Worm (Caenorhabditis elegans) whole organism, late embryonic: Measurements from ENCODE around the gene fbxl-3.

ENCODE experiments used
- C08G9.2 ChIP-seq: sonication (generic microtip); optimal IDR thresholded peaks from 2 replicates; lab custom pipeline; 2016; ENCODE audit warnings: mild to moderate bottlenecking, missing genetic modification characterization, moderate library complexity, missing compliant biosample characterization
- F13H6.1 ChIP-seq: sonication (generic microtip); optimal IDR thresholded peaks from 2 replicates; lab custom pipeline; 2016; ENCODE audit warnings: missing genetic modification characterization, missing compliant biosample characterization
- K02D7.2 ChIP-seq: sonication (generic microtip); optimal IDR thresholded peaks from 2 replicates; lab custom pipeline; 2017; ENCODE audit warnings: mild to moderate bottlenecking, missing genetic modification characterization, missing compliant biosample characterization
- T23F11.4 ChIP-seq: fragments of 200-800 bp; sonication (Bioruptor generic); optimal IDR thresholded peaks from 2 replicates; lab custom pipeline; 2018; ENCODE audit warnings: mild to moderate bottlenecking, missing genetic modification characterization, missing compliant biosample characterization
- Y22D7AL.16 ChIP-seq: sonication (generic microtip); optimal IDR thresholded peaks from 2 replicates; lab custom pipeline; 2016; ENCODE audit warnings: missing genetic modification characterization, missing compliant biosample characterization
- ceh-14 ChIP-seq: sonication (generic microtip); optimal IDR thresholded peaks from 2 replicates; lab custom pipeline; 2016; ENCODE audit warnings: missing genotype, missing genetic modification characterization, missing compliant biosample characterization
- ceh-19 ChIP-seq: fragments of 200-800 bp; sonication (Bioruptor generic); optimal IDR thresholded peaks from 2 replicates; lab custom pipeline; 2018; ENCODE audit warnings: mild to moderate bottlenecking, missing genetic modification characterization, missing compliant biosample characterization
- ceh-24 ChIP-seq: sonication (generic microtip); optimal IDR thresholded peaks from 2 replicates; lab custom pipeline; 2016; ENCODE audit warnings: mild to moderate bottlenecking, missing genetic modification characterization, missing compliant biosample characterization
- ceh-30 ChIP-seq: fragments of 150-350 bp; optimal IDR thresholded peaks from 2 replicates; lab custom pipeline; 2014; ENCODE audit warnings: missing biosample characterization, missing genetic modification characterization
- ceh-31 ChIP-seq: sonication (generic microtip); optimal IDR thresholded peaks from 2 replicates; lab custom pipeline; 2016; ENCODE audit warnings: missing genetic modification characterization, missing compliant biosample characterization
- ceh-34 ChIP-seq: sonication (generic microtip); optimal IDR thresholded peaks from 2 replicates; lab custom pipeline; 2016; ENCODE audit warnings: mild to moderate bottlenecking, missing genetic modification characterization, missing compliant biosample characterization
- ceh-48 ChIP-seq: sonication (generic microtip); optimal IDR thresholded peaks from 2 replicates; lab custom pipeline; 2016; ENCODE audit warnings: missing genetic modification characterization, inconsistent platforms, missing compliant biosample characterization
- ceh-9 ChIP-seq: sonication (generic microtip); optimal IDR thresholded peaks from 2 replicates; lab custom pipeline; 2016; ENCODE audit warnings: mild to moderate bottlenecking, missing genetic modification characterization, inconsistent platforms, missing compliant biosample characterization
- dve-1 ChIP-seq: sonication (generic microtip); optimal IDR thresholded peaks from 2 replicates; lab custom pipeline; 2017; ENCODE audit warnings: antibody characterized with exemption, mild to moderate bottlenecking, missing genetic modification characterization, missing compliant biosample characterization
- ets-4 ChIP-seq: sonication (generic microtip); optimal IDR thresholded peaks from 2 replicates; lab custom pipeline; 2016; ENCODE audit warnings: missing genetic modification characterization, missing compliant biosample characterization
- fax-1 ChIP-seq: sonication (generic microtip); optimal IDR thresholded peaks from 2 replicates; lab custom pipeline; 2016; ENCODE audit warnings: missing genotype, missing genetic modification characterization, missing compliant biosample characterization
- fkh-10 ChIP-seq: fragments of 150-350 bp; optimal IDR thresholded peaks from 2 replicates; lab custom pipeline; 2014; ENCODE audit warnings: missing biosample characterization, missing genetic modification reagents, missing genetic modification characterization
- hlh-30 ChIP-seq: sonication (generic microtip); optimal IDR thresholded peaks from 2 replicates; lab custom pipeline; 2017; ENCODE audit warnings: antibody characterized with exemption, missing genetic modification characterization, missing compliant biosample characterization; ENCODE audit not compliant: insufficient read depth
- hlh-6 ChIP-seq: sonication (generic microtip); optimal IDR thresholded peaks from 2 replicates; lab custom pipeline; 2016; ENCODE audit warnings: missing genotype, missing genetic modification characterization, missing compliant biosample characterization
- hlh-8 ChIP-seq: sonication (generic microtip); optimal IDR thresholded peaks from 2 replicates; lab custom pipeline; 2016; ENCODE audit warnings: missing genotype, missing genetic modification characterization, missing compliant biosample characterization
- lim-6 ChIP-seq: sonication (generic microtip); optimal IDR thresholded peaks from 2 replicates; lab custom pipeline; 2016; ENCODE audit warnings: missing genetic modification characterization, missing compliant biosample characterization
- lin-11 ChIP-seq: fragments of 200-800 bp; sonication (Bioruptor generic); optimal IDR thresholded peaks from 2 replicates; lab custom pipeline; 2018; ENCODE audit warnings: mild to moderate bottlenecking, missing genetic modification characterization, missing compliant biosample characterization
- nhr-11 ChIP-seq: fragments of 150-350 bp; optimal IDR thresholded peaks from 2 replicates; lab custom pipeline; 2014; ENCODE audit warnings: missing biosample characterization, missing genetic modification characterization
- nhr-232 ChIP-seq: sonication (generic microtip); optimal IDR thresholded peaks from 2 replicates; lab custom pipeline; 2016; ENCODE audit warnings: missing genetic modification characterization, missing compliant biosample characterization
- odd-2 ChIP-seq: sonication (generic microtip); optimal IDR thresholded peaks from 2 replicates; lab custom pipeline; 2017; ENCODE audit warnings: antibody characterized with exemption, mild to moderate bottlenecking, missing genetic modification characterization, missing compliant biosample characterization
- pag-3 ChIP-seq: sonication (generic microtip); optimal IDR thresholded peaks from 2 replicates; lab custom pipeline; 2016; ENCODE audit warnings: missing compliant biosample characterization, missing genetic modification characterization, borderline replicate concordance
- pat-9 ChIP-seq: fragments of 200-800 bp; sonication (Bioruptor generic); optimal IDR thresholded peaks from 2 replicates; lab custom pipeline; 2018; ENCODE audit warnings: mild to moderate bottlenecking, missing genetic modification characterization, moderate library complexity, missing compliant biosample characterization
- pha-4 ChIP-seq: fragments of 150-350 bp; optimal IDR thresholded peaks from 2 replicates; lab custom pipeline; 2018; ENCODE audit warnings: missing biosample characterization, missing genetic modification reagents, missing genetic modification characterization
- ref-2 ChIP-seq: sonication (generic microtip); optimal IDR thresholded peaks from 2 replicates; lab custom pipeline; 2016; ENCODE audit warnings: missing genetic modification characterization, missing compliant biosample characterization
- rnt-1 ChIP-seq: sonication (generic microtip); optimal IDR thresholded peaks from 2 replicates; lab custom pipeline; 2016; ENCODE audit warnings: missing genetic modification characterization, missing compliant biosample characterization
- sox-2 ChIP-seq: fragments of 200-800 bp; sonication (Bioruptor generic); IDR thresholded peaks from 2 replicates; pipeline ENCODE4 v1.3.6; 2022; ENCODE audit warnings: missing genetic modification reagents, missing genetic modification characterization, missing compliant biosample characterization
- tbx-2 ChIP-seq: sonication (generic microtip); optimal IDR thresholded peaks from 2 replicates; lab custom pipeline; 2016; ENCODE audit warnings: missing genetic modification characterization, missing compliant biosample characterization
- tbx-7 ChIP-seq: sonication (generic microtip); optimal IDR thresholded peaks from 2 replicates; lab custom pipeline; 2016; ENCODE audit warnings: missing genotype, missing genetic modification characterization, missing compliant biosample characterization
- ttx-3 ChIP-seq: sonication (generic microtip); optimal IDR thresholded peaks from 2 replicates; lab custom pipeline; 2016; ENCODE audit warnings: missing genetic modification reagents, missing genetic modification characterization, missing compliant biosample characterization
- unc-3 ChIP-seq, 2 experiments: fragments of 200-800 bp in 1 of 2; sonication (Bioruptor generic) in 1 of 2; sonication (generic microtip) in 1 of 2; conservative IDR thresholded peaks in 1 of 2; optimal IDR thresholded peaks in 1 of 2; 2 replicates each; pipeline versions ENCODE4 v1.3.6 to Lab custom; 2016 to 2022; ENCODE audit warnings: missing compliant biosample characterization in 2 of 2, missing genetic modification characterization in 2 of 2, missing genetic modification reagents in 1 of 2
- unc-55 ChIP-seq: sonication (generic microtip); optimal IDR thresholded peaks from 2 replicates; lab custom pipeline; 2017; ENCODE audit warnings: missing biosample characterization, missing genetic modification reagents, missing genetic modification characterization
- unc-86 ChIP-seq: sonication (generic microtip); optimal IDR thresholded peaks from 2 replicates; lab custom pipeline; 2016; ENCODE audit warnings: missing genetic modification characterization, missing compliant biosample characterization
- ztf-16 ChIP-seq: sonication (generic microtip); optimal IDR thresholded peaks from 2 replicates; lab custom pipeline; 2017; ENCODE audit warnings: missing genetic modification characterization, missing compliant biosample characterization

Gene fbxl-3

DNA sequence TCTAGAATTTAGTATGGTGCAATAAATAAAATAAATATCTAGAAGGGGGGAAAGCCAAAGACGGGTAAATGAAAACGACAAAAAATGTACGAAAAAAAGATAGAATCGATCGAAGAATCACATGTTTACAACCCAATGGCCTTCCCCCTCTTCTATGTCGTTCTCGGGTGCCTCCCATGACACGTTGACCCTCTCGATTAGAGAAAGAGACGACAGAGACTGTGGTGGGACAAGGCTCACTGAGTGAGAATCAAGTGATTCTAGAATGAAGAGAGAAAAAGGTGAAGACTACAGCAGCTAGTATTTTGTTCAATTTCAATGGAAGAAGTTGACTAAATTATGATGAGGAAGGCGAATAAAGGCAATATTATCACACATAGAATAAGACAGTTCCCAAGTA lies 27.4 kb upstream of the fbxl-3 start (continued):
- TF ChIP-seq ztf-16 (no peak), tbx-7 (tag; lab: Kevin White, UChicago) (no peak), ceh-31 (tag; lab: Kevin White, UChicago) (peak; percentile 6), ceh-19 (GFP tag; lab: Kevin White, UChicago) (no peak), K02D7.2 (tag; lab: Kevin White, UChicago) (no peak), odd-2 (tag; lab: Kevin White, UChicago) (no peak), hlh-8 (tag; lab: Kevin White, UChicago) (no peak), T23F11.4 (GFP tag; lab: Kevin White, UChicago) (no peak), tbx-2 (tag; lab: Kevin White, UChicago) (peak; percentile 43), ceh-14 (tag; lab: Kevin White, UChicago) (no peak), ets-4 (no peak), pha-4 (tag; lab: Kevin White, UChicago) (no peak), pag-3 (tag; lab: Kevin White, UChicago) (no peak), rnt-1 (tag; lab: Kevin White, UChicago) (no peak)

DNA sequence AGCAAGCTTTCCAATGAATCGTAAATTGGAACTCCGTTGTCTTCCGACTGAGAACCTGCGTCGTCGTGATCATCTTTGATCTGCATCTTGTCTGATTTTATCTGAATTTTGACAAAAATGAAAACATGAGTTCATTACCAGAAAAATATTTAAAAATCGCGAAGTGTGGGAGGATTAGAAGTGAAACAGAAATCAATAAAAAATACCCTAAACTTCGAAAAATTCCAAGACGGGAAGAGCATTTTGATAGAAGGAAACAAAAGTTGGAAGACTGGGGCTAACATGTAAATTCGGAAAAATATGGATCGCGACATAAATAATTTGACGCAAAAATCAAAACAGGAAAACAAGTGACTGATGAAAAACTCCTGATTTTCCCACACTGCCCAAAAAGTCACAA lies 26.9 kb upstream of the fbxl-3 start, which contains the start of gene F07F6.8:
Gene F07F6.8 (minus strand): TSS at position 101 of the 400 bp plus-strand sequence.
- TF ChIP-seq nhr-11 (tag; lab: Kevin White, UChicago) (no peak), unc-3 (GFP tag; conservative IDR thresholded peaks at IDR 0.05; lab: Robert Waterston, UW) (no peak), unc-3 (tag; optimal IDR thresholded peaks at IDR 0.05; lab: Kevin White, UChicago) (no peak), pat-9 (tag; lab: Kevin White, UChicago) (no peak), hlh-30 (no peak), pha-4 (tag; lab: Kevin White, UChicago) (no peak), ceh-30 (no peak), lim-6 (tag; lab: Kevin White, UChicago) (no peak), hlh-8 (tag; lab: Kevin White, UChicago) (no peak), ref-2 (tag; lab: Kevin White, UChicago) (no peak), ceh-48 (tag; lab: Kevin White, UChicago) (no peak)

DNA sequence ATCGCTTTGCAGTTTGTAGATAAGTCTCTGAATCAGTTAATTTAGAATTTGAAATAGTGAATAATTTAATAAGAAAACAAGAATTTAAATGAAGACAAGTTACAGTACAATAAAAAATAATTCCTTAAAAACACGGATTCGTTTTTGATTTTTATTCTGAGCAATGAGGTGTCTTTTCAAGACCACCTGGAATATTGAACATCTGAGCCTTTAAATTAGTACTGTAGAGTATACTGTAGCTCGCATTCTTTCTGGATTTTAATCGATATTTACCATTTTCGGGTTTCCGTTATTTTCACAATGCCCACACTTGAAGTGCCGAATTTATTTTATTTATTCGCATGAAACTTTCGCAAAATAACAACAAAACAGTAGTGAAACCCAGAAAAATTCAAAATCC lies 25.1 kb upstream of the fbxl-3 start, which contains the start of gene F07F6.7:
Gene F07F6.7 (minus strand): TSS at position 27 of the 400 bp plus-strand sequence.
- TF ChIP-seq ceh-9 (tag; lab: Kevin White, UChicago) (no peak), sox-2 (GFP tag; lab: Robert Waterston, UW) (no peak), pag-3 (tag; lab: Kevin White, UChicago) (no peak), F13H6.1 (tag; lab: Kevin White, UChicago) (no peak), ref-2 (tag; lab: Kevin White, UChicago) (no peak), dve-1 (tag; lab: Kevin White, UChicago) (no peak), hlh-6 (tag; lab: Kevin White, UChicago) (no peak), tbx-2 (tag; lab: Kevin White, UChicago) (no peak), hlh-8 (tag; lab: Kevin White, UChicago) (no peak), pat-9 (tag; lab: Kevin White, UChicago) (no peak), ceh-24 (no peak), T23F11.4 (GFP tag; lab: Kevin White, UChicago) (no peak), ttx-3 (no peak), lin-11 (no peak), nhr-232 (no peak), unc-3 (GFP tag; conservative IDR thresholded peaks at IDR 0.05; lab: Robert Waterston, UW) (no peak), unc-3 (tag; optimal IDR thresholded peaks at IDR 0.05; lab: Kevin White, UChicago) (no peak), fax-1 (tag; lab: Kevin White, UChicago) (no peak), Y22D7AL.16 (tag; lab: Kevin White, UChicago) (no peak), ceh-14 (tag; lab: Kevin White, UChicago) (no peak), tbx-7 (tag; lab: Kevin White, UChicago) (no peak)

DNA sequence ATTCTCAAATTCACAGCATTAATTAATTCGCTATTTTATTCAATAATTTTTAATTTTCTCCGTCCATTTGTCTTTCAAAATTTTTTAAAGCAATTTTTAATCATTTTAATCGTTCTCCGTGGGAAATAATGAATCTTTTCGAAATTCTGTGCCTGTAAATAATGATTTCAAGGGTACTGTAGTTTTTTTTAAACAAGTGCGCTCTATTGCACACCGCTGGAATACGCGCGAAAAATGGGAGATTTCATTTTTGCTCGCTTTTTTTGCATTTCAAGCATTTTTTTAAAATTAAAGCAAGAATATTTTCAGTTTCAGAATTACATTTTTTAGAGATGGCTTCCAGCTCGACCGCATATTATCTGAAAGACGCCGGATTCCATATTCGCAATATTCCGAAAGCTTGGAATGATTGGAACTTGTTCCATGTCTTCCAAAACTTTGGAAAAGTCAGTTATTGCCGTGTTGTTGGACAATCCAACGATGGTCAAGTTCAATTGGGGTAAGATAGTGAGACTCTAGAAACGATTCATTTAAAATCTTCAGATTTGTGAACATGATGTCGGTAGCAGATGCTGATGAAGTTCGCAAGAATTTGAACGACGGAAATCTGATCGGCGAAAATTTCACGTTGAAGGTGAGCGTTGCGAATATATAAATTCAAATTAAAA lies 22.4 kb upstream of the fbxl-3 start, which contains the start of gene tofu-6:
Gene tofu-6 (plus strand): TSS at position 302 of the 668 bp plus-strand sequence.
- no peak for TF ChIP-seq odd-2 (tag; lab: Kevin White, UChicago)
- no peak for TF ChIP-seq ceh-24
- TF ChIP-seq unc-3 (GFP tag; conservative IDR thresholded peaks at IDR 0.05; lab: Robert Waterston, UW): no peak
- no peak for TF ChIP-seq unc-3 (tag; optimal IDR thresholded peaks at IDR 0.05; lab: Kevin White, UChicago)
- TF ChIP-seq C08G9.2 (tag; lab: Kevin White, UChicago): no peak
- no peak for TF ChIP-seq ceh-19 (GFP tag; lab: Kevin White, UChicago)
- TF ChIP-seq hlh-6 (tag; lab: Kevin White, UChicago): no peak
- TF ChIP-seq ceh-34: no peak
- TF ChIP-seq ref-2 (tag; lab: Kevin White, UChicago): no peak
- no peak for TF ChIP-seq dve-1 (tag; lab: Kevin White, UChicago)
- no peak for TF ChIP-seq fkh-10
- no peak for TF ChIP-seq unc-86
- TF ChIP-seq ztf-16: no peak
- no peak for TF ChIP-seq ceh-30
- no peak for TF ChIP-seq ceh-14 (tag; lab: Kevin White, UChicago)
- TF ChIP-seq nhr-232: no peak
- no peak for TF ChIP-seq unc-55
